Worm (Caenorhabditis elegans): ENCODE measurements around the gene Y53G8AL.1.

Y53G8AL.1 gene

ce11 chrIII:3232650-3233152 is at the start of gene Y53G8AL.1:
Y53G8AL.1 (plus strand) TSS chrIII:3233102.
- TF ChIP-seq set-16 (GFP tag; IDR thresholded peaks at IDR 0.05) (peak; percentile 71), saeg-2 (GFP tag; IDR thresholded peaks at IDR 0.05) (no peak)

- TF ChIP-seq daf-12 (tag; optimal IDR thresholded peaks at IDR 0.05) (no peak), Y75B8A.6 (GFP tag; IDR thresholded peaks at IDR 0.05) (no peak), attf-4 (tag; optimal IDR thresholded peaks at IDR 0.05) (no peak), lim-7 (GFP tag; IDR thresholded peaks at IDR 0.05) (no peak), F44E2.7 (GFP tag; IDR thresholded peaks at IDR 0.05) (no peak), jun-1 (tag; optimal IDR thresholded peaks at IDR 0.05) (no peak), nhr-28 (tag; optimal IDR thresholded peaks at IDR 0.05) (no peak), daf-16 (GFP tag; optimal IDR thresholded peaks at IDR 0.05) (no peak), daf-16 (tag; optimal IDR thresholded peaks at IDR 0.05) (no peak), dve-1 (tag; optimal IDR thresholded peaks at IDR 0.05; ENCODE audit: insufficient read depth) (no peak), rbr-2 (tag; optimal IDR thresholded peaks at IDR 0.05) (no peak), saeg-2 (GFP tag; IDR thresholded peaks at IDR 0.05) (no peak), pqm-1 (tag; optimal IDR thresholded peaks at IDR 0.05) (no peak), egl-43 (GFP tag; IDR thresholded peaks at IDR 0.05) (no peak)
Observed at ce11 chrIII:3183377-3183776, 49.5 kb upstream of the Y53G8AL.1 start, which contains the start of gene lmtr-5. lmtr-5 (plus strand) TSS chrIII:3183677.

- no peak for TF ChIP-seq ceh-28 (tag; optimal IDR thresholded peaks at IDR 0.05)
- TF ChIP-seq ztf-11 (tag; optimal IDR thresholded peaks at IDR 0.05), result no peak
Observed at ce11 chrIII:3185232-3185631, 47.7 kb upstream of the Y53G8AL.1 start.

DNA sequence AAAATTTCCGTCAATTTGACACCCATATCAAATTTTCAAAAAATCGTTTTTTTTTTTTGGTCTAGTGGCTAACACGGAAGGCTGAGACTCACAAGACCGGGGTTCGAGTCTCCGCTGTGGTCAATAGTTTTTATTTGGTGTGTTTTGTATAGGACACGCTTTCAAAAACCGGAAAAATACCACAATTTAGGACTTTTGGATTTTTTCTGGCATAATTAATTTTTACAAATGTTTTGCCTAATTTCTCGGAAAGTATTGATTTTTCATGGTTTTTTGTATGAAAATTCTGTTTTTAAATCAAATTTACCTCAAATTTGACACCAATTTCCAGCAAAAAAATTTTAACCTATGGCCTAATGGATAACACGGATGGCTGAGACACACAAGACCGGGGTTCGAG is 46.9 kb upstream of the Y53G8AL.1 start, which contains the start of gene mks-1:
TSS of gene mks-1 (plus strand) at position 301 of the 400 bp plus-strand sequence.
- TF ChIP-seq R02D3.7 (tag; optimal IDR thresholded peaks at IDR 0.05), result no peak
- TF ChIP-seq F26F4.8 (GFP tag; conservative IDR thresholded peaks at IDR 0.05), result no peak
- TF ChIP-seq nhr-111 (GFP tag; optimal IDR thresholded peaks at IDR 0.05), result no peak

DNA sequence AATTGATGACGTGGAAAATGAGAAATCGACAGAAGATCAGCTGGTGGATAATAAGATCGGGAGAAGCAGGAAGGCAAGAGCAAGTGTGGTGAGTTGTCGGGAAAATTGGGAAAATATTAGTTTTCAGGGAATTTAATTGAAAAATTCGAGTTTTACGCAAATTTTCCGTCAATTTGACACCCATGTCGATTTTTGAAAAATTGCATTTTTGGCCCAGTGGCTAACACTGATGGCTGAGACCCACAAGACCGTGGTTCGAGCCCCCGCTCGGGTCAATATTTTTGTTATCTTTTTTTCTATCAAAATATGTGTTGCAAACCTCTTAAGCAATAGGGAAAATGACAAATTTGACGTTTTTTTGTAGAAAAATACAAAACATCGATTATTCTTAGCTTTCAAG is 44.3 kb upstream of the Y53G8AL.1 start:
- no peak for TF ChIP-seq dpl-1 (GFP tag; optimal IDR thresholded peaks at IDR 0.05)

- peak; percentile 17; the same call in 1 of the 2 replicates for TF ChIP-seq lin-38 (GFP tag; IDR thresholded peaks at IDR 0.05)
- no peak for TF ChIP-seq lir-3 (tag; optimal IDR thresholded peaks at IDR 0.05)
- no peak for TF ChIP-seq D1046.2 (GFP tag; IDR thresholded peaks at IDR 0.05)
Observed at ce11 chrIII:3190660-3191059, 42.2 kb upstream of the Y53G8AL.1 start.

- TF ChIP-seq unc-62 (GFP tag; optimal IDR thresholded peaks at IDR 0.05 in 1 of 2) (no peak), unc-62 (tag; optimal IDR thresholded peaks at IDR 0.05) (no peak)
Observed at ce11 chrIII:3191195-3191594, 41.7 kb upstream of the Y53G8AL.1 start, which contains the start of gene R148.8. R148.8 (plus strand) TSS chrIII:3191495.

DNA sequence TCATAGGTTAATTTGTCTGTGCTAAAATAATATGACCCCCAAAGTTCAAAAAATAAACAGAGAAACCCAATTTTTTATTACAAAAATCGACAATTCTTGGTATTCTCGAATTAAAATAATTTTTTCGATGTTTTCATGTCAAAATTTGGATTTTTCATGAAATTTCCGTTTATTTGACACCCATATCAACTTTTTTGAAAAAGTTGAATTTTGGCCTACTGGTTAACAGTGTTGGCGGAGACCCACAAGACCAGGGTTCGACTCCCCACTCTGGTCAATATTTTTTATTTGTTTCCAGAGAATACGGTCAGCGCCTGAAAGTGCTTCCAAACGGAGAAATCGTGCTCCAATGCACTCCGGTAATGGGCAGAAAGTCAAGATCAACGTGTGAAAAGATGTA is 41.2 kb upstream of the Y53G8AL.1 start:
- no peak for TF ChIP-seq F10B5.3 (tag; optimal IDR thresholded peaks at IDR 0.05)
- TF ChIP-seq ceh-20 (GFP tag; IDR thresholded peaks at IDR 0.05), result no peak
- TF ChIP-seq lim-7 (GFP tag; IDR thresholded peaks at IDR 0.05), result 0 out of 2 replicates have a peak, but pooled peaks have one; percentile 40
- TF ChIP-seq lin-39 (tag; optimal IDR thresholded peaks at IDR 0.05), result no peak
- TF ChIP-seq nhr-6 (tag; optimal IDR thresholded peaks at IDR 0.05), result no peak
- TF ChIP-seq dmd-8 (GFP tag; IDR thresholded peaks at IDR 0.05), result no peak
- no peak for TF ChIP-seq rbr-2 (tag; optimal IDR thresholded peaks at IDR 0.05)
- no peak for TF ChIP-seq ztf-11 (tag; optimal IDR thresholded peaks at IDR 0.05)
- TF ChIP-seq F26F4.8 (GFP tag; conservative IDR thresholded peaks at IDR 0.05), result no peak
- peak; percentile 32; the same call in 1 of the 2 replicates for TF ChIP-seq mdt-29 (GFP tag; IDR thresholded peaks at IDR 0.05)
- TF ChIP-seq lin-38 (GFP tag; IDR thresholded peaks at IDR 0.05), result peak; percentile 47; the same call in 1 of the 2 replicates

Measured in whole organism, L4 larva.